Worm (Caenorhabditis elegans): Measurements from ENCODE around the gene ptr-9.
A peak's percentile ranks its signal among the peaks of the same experiment; 100 is the strongest.

The ptr-9 gene

DNA sequence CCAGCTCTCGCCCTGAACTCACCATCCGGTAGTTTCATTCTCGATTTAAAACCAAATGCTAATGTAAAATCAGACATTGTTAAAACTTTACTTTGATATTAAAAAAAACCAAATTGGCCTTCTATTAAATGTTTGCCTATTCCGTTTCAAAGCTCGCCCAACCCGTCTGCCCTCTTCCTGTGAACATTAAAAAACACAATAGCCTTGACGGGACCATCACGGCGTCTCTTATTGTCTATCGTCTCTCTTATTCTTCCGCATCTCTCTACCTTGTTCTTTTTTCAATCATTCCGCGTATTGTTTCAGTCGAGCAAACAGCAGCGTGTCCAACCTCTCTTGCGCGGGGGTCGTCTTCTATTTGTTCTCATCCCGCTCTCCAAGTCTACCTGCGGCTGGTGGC, 46.8 kb downstream of the ptr-9 start, which contains the start of gene ZK512.1:
ZK512.1 (plus strand) TSS at position 301 of the 400 bp plus-strand sequence.
- TF ChIP-seq lag-1 (GFP tag; IDR thresholded peaks at IDR 0.05) (no peak), nfya-1 (tag; optimal IDR thresholded peaks at IDR 0.05; ENCODE audit: borderline replicate concordance, insufficient read depth) (no peak), tlf-1 (GFP tag; optimal IDR thresholded peaks at IDR 0.05) (no peak), lin-54 (GFP tag; optimal IDR thresholded peaks at IDR 0.05) (no peak), egrh-3 (GFP tag; IDR thresholded peaks at IDR 0.05) (no peak), F22D6.2 (tag; optimal IDR thresholded peaks at IDR 0.05) (no peak), ccch-3 (GFP tag; optimal IDR thresholded peaks at IDR 0.05) (no peak), let-526 (GFP tag; IDR thresholded peaks at IDR 0.05) (no peak), repo-1 (tag; optimal IDR thresholded peaks at IDR 0.05) (no peak), T07F8.4 (tag; optimal IDR thresholded peaks at IDR 0.05) (no peak), hmg-1.2 (GFP tag; IDR thresholded peaks at IDR 0.05) (no peak), lin-35 (GFP tag; optimal IDR thresholded peaks at IDR 0.05) (no peak), snpc-4 (GFP tag; optimal IDR thresholded peaks at IDR 0.05) (no peak), snpc-4 (tag; optimal IDR thresholded peaks at IDR 0.05) (no peak), lsy-27 (tag; optimal IDR thresholded peaks at IDR 0.05; ENCODE audit: borderline replicate concordance, insufficient read depth) (no peak), die-1 (tag; optimal IDR thresholded peaks at IDR 0.05) (no peak), attf-3 (GFP tag; conservative IDR thresholded peaks at IDR 0.05) (no peak), athp-1 (tag; optimal IDR thresholded peaks at IDR 0.05) (no peak)

DNA sequence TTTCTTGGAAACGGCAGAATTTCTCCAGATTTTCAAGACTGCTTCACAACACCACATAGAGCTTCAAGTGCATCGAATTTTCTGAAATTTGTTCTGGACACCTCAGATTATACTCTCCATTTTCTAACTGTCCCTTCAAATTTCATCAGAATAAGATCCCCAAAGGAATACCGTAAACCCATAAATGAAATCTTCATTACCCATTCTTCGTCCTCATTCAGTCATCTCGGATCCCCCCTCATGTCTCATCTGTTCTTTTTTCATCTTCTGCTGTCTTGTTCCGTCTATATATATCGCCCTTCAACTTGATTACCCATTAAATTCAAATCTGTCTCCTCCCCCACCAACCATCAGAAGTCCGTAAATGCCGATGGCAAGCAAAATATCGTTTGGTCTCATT, 47.4 kb downstream of the ptr-9 start:
- TF ChIP-seq aptf-2 (GFP tag; conservative IDR thresholded peaks at IDR 0.05) = no peak
- no peak for TF ChIP-seq rpc-1 (optimal IDR thresholded peaks at IDR 0.05)
- TF ChIP-seq rpc-1 (tag; optimal IDR thresholded peaks at IDR 0.05) = no peak

DNA sequence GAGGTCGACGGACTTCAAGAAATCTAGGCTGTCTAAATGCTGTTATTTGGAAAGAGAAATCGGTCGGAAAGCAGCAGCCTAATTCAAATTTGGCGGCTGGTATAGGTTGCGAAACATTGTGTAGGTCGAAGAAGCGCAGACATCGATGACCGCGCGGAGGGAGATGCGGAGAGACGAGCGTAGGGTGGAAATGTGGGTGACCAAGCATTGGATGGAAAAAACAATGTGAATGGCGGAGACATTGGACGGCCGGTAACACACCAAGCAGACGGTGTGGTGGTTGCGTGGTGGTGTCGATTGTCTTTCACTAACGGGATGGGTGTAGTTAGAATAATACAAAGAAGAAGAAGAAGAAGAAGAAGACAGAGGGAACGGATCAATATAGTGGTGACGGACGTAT, 49.0 kb downstream of the ptr-9 start:
- TF ChIP-seq cebp-2 (GFP tag; IDR thresholded peaks at IDR 0.05) (no peak), hmg-1.2 (GFP tag; IDR thresholded peaks at IDR 0.05) (peak; percentile 35; the same call in 1 of the 2 replicates)

DNA sequence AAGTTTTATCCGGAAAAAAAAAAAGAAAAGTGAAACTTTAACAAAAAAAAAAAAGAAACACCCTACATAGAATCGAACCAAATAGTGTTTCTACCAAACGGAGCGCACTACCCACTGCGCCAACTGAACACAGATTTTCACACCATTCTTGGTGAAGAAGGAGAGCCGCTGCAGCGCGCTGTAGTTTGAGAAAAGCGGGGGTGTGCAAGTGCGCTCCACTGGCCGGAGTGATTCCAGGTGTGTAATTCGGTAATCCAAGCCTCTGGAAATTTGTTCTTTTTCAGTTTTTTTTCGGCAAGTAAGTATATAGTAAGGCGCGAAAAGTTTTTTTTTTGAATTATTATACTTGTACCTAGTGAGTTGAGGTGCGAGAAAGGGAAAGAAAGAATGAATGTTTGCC, 50.5 kb downstream of the ptr-9 start:
- TF ChIP-seq Y56A3A.18 (GFP tag; IDR thresholded peaks at IDR 0.05) (peak; percentile 59; the same call in 1 of the 2 replicates), ceh-100 (GFP tag; IDR thresholded peaks at IDR 0.05) (peak; percentile 59; the same call in 1 of the 2 replicates), nhr-90 (tag; optimal IDR thresholded peaks at IDR 0.05) (peak; percentile 1), tbp1 (GFP tag; optimal IDR thresholded peaks at IDR 0.05) (peak; percentile 86), Y53G8AR.9 (GFP tag; conservative IDR thresholded peaks at IDR 0.05) (peak; percentile 80), hmg-1.2 (GFP tag; IDR thresholded peaks at IDR 0.05) (peak; percentile 77), pbrm-1 (GFP tag; IDR thresholded peaks at IDR 0.05) (peak; percentile 69), F33H1.4 (GFP tag; IDR thresholded peaks at IDR 0.05) (peak; percentile 48), nhr-120 (GFP tag; IDR thresholded peaks at IDR 0.05) (0 out of 2 replicates have a peak, but pooled peaks have one; percentile 73), nfyb-1 (GFP tag; IDR thresholded peaks at IDR 0.05) (peak; percentile 82; the same call in 1 of the 2 replicates), T26A5.8 (tag; optimal IDR thresholded peaks at IDR 0.05) (peak; percentile 5), madf-6 (GFP tag; IDR thresholded peaks at IDR 0.05) (peak; percentile 84), madf-3 (GFP tag; IDR thresholded peaks at IDR 0.05) (peak; percentile 86), rpc-1 (optimal IDR thresholded peaks at IDR 0.05) (peak; percentile 33), rpc-1 (tag; optimal IDR thresholded peaks at IDR 0.05) (peak; percentile 66), ztf-18 (tag; optimal IDR thresholded peaks at IDR 0.05) (peak; percentile 36), egrh-3 (GFP tag; IDR thresholded peaks at IDR 0.05) (peak; percentile 64), Y53F4B.3 (GFP tag; IDR thresholded peaks at IDR 0.05) (peak; percentile 59), ekl-4 (GFP tag; IDR thresholded peaks at IDR 0.05) (peak; percentile 80), cebp-2 (GFP tag; IDR thresholded peaks at IDR 0.05) (peak; percentile 77; the same call in 1 of the 2 replicates), lin-54 (GFP tag; optimal IDR thresholded peaks at IDR 0.05) (peak; percentile 45), F39B2.1 (GFP tag; IDR thresholded peaks at IDR 0.05) (0 out of 2 replicates have a peak, but pooled peaks have one; percentile 25), ceh-91 (GFP tag; IDR thresholded peaks at IDR 0.05) (peak; percentile 41), sea-2 (GFP tag; IDR thresholded peaks at IDR 0.05) (0 out of 2 replicates have a peak, but pooled peaks have one; percentile 25), Y79H2A.3 (GFP tag; conservative IDR thresholded peaks at IDR 0.05) (0 out of 2 replicates have a peak, but pooled peaks have one; percentile 36), rcor-1 (GFP tag; IDR thresholded peaks at IDR 0.05) (peak; percentile 68), Y95B8A.8 (GFP tag; IDR thresholded peaks at IDR 0.05) (peak; percentile 56; the same call in 1 of the 2 replicates), dox-1 (GFP tag; IDR thresholded peaks at IDR 0.05) (peak; percentile 80)

Measured in whole organism, young adult.